Fruit fly (Drosophila melanogaster) whole organism, embryonic: Measurements from ENCODE around the gene CG10413.

Source experiments
- Asciz ChIP-seq: fragments of 200-800 bp; sonication (Bioruptor generic); optimal IDR thresholded peaks from 2 replicates; lab custom pipeline; 2017; ENCODE audit warnings: missing biosample characterization, mild to moderate bottlenecking, missing genetic modification characterization, missing genetic modification reagents
- CG10543 ChIP-seq: fragments of 200-800 bp; sonication (Bioruptor generic); optimal IDR thresholded peaks from 3 replicates; lab custom pipeline; 2017; ENCODE audit warnings: missing biosample characterization, mild to moderate bottlenecking, missing genetic modification characterization, moderate library complexity
- CG10565 ChIP-seq: fragments of 200-800 bp; sonication (Bioruptor generic); optimal IDR thresholded peaks from 3 replicates; lab custom pipeline; 2016; ENCODE audit warnings: missing biosample characterization, mild to moderate bottlenecking, missing genetic modification characterization
- CG11456 ChIP-seq: fragments of 200-800 bp; sonication (Bioruptor generic); IDR thresholded peaks from 3 replicates; pipeline ENCODE4 v1.3.6; 2022; ENCODE audit warnings: missing biosample characterization, missing genetic modification characterization
- CG11695 ChIP-seq: fragments of 200-800 bp; sonication (Bioruptor generic); IDR thresholded peaks from 3 replicates; pipeline ENCODE4 v1.3.6; 2022; ENCODE audit warnings: missing biosample characterization, missing genetic modification characterization
- CG13287 ChIP-seq: fragments of 200-800 bp; sonication (Bioruptor generic); IDR thresholded peaks from 2 replicates; pipeline ENCODE4 v1.3.6; 2022; ENCODE audit warnings: missing biosample characterization, missing genetic modification characterization; ENCODE audit not compliant: partially characterized antibody
- CG1602 ChIP-seq: fragments of 200-800 bp; sonication (Bioruptor generic); optimal IDR thresholded peaks from 3 replicates; lab custom pipeline; 2016; ENCODE audit warnings: missing biosample characterization, missing genetic modification characterization
- CG16815 ChIP-seq: fragments of 200-800 bp; sonication (Bioruptor generic); optimal IDR thresholded peaks from 3 replicates; lab custom pipeline; 2017; ENCODE audit warnings: missing biosample characterization, mild to moderate bottlenecking, missing genetic modification characterization
- CG17359 ChIP-seq: fragments of 200-800 bp; sonication (Bioruptor generic); optimal IDR thresholded peaks from 3 replicates; lab custom pipeline; 2018; ENCODE audit warnings: missing biosample characterization, mild to moderate bottlenecking, missing genetic modification characterization, moderate library complexity
- CG17829 ChIP-seq: fragments of 200-800 bp; optimal IDR thresholded peaks from 2 replicates; lab custom pipeline; 2019; ENCODE audit warnings: missing biosample characterization, mild to moderate bottlenecking, missing genetic modification characterization, moderate library complexity
- CG30020 ChIP-seq: fragments of 200-800 bp; optimal IDR thresholded peaks from 2 replicates; lab custom pipeline; 2019; ENCODE audit warnings: missing biosample characterization, mild to moderate bottlenecking, missing genetic modification characterization, moderate library complexity
- CG30431 ChIP-seq: fragments of 200-800 bp; sonication (Bioruptor generic); optimal IDR thresholded peaks from 2 replicates; lab custom pipeline; 2017; ENCODE audit warnings: missing biosample characterization, missing genetic modification characterization
- CG3065 ChIP-seq: fragments of 200-800 bp; sonication (Bioruptor generic); optimal IDR thresholded peaks from 2 replicates; lab custom pipeline; 2016; ENCODE audit warnings: missing biosample characterization, missing genetic modification characterization
- CG6272 ChIP-seq: fragments of 200-800 bp; sonication (Bioruptor generic); IDR thresholded peaks from 2 replicates; pipeline ENCODE4 v1.3.6; 2022; ENCODE audit warnings: missing biosample characterization, missing genetic modification characterization
- CG7271 ChIP-seq: fragments of 200-800 bp; sonication (Bioruptor generic); optimal IDR thresholded peaks from 2 replicates; lab custom pipeline; 2018; ENCODE audit warnings: missing biosample characterization, mild to moderate bottlenecking, missing genetic modification characterization, moderate library complexity
- CG7357 ChIP-seq: fragments of 200-800 bp; sonication (Bioruptor generic); IDR thresholded peaks from 3 replicates; pipeline ENCODE4 v1.3.6; 2022; ENCODE audit warnings: missing biosample characterization, missing genetic modification characterization
- CG7556 ChIP-seq: fragments of 200-800 bp; sonication (Bioruptor generic); optimal IDR thresholded peaks from 2 replicates; lab custom pipeline; 2017; ENCODE audit warnings: missing biosample characterization, mild to moderate bottlenecking, missing genetic modification characterization
- CG9817 ChIP-seq: fragments of 200-800 bp; sonication (Bioruptor generic); optimal IDR thresholded peaks from 2 replicates; lab custom pipeline; 2018; ENCODE audit warnings: missing biosample characterization, mild to moderate bottlenecking, missing genetic modification characterization, moderate library complexity
- CkIIα-i1 ChIP-seq: fragments of 200-800 bp; sonication (Bioruptor generic); IDR thresholded peaks from 2 replicates; pipeline ENCODE4 v1.3.6; 2022; ENCODE audit warnings: missing biosample characterization, missing genetic modification characterization
- CrebB ChIP-seq: fragments of 200-800 bp; sonication (Bioruptor generic); optimal IDR thresholded peaks from 3 replicates; lab custom pipeline; 2018; ENCODE audit warnings: missing biosample characterization, mild to moderate bottlenecking, missing genetic modification characterization
- Fer1 ChIP-seq: fragments of 200-800 bp; sonication (Bioruptor generic); optimal IDR thresholded peaks from 2 replicates; lab custom pipeline; 2017; ENCODE audit warnings: missing biosample characterization, mild to moderate bottlenecking, missing genetic modification characterization
- Hand ChIP-seq: fragments of 200-800 bp; sonication (Bioruptor generic); optimal IDR thresholded peaks from 2 replicates; lab custom pipeline; 2017; ENCODE audit warnings: mild to moderate bottlenecking, missing biosample characterization, missing genetic modification reagents, missing genetic modification characterization
- Lim3 ChIP-seq: fragments of 200-800 bp; sonication (Bioruptor generic); IDR thresholded peaks from 2 replicates; pipeline ENCODE4 v1.3.6; 2022; ENCODE audit warnings: missing biosample characterization, missing genetic modification characterization
- Lpt ChIP-seq: fragments of >200 bp; optimal IDR thresholded peaks from 2 replicates; lab custom pipeline; 2018; ENCODE audit warnings: missing biosample characterization, missing genetic modification characterization
- MBD-R2 ChIP-seq: fragments of 200-800 bp; sonication (Bioruptor generic); IDR thresholded peaks from 2 replicates; pipeline ENCODE4 v1.3.6; 2022; ENCODE audit warnings: missing biosample characterization, missing genetic modification characterization
- Mad ChIP-seq: fragments of 200-800 bp; sonication (Bioruptor generic); optimal IDR thresholded peaks from 2 replicates; lab custom pipeline; 2016; ENCODE audit warnings: missing biosample characterization, missing genetic modification characterization
- NFAT ChIP-seq: fragments of 200-800 bp; sonication (Bioruptor generic); IDR thresholded peaks from 2 replicates; pipeline ENCODE4 v1.3.6; 2022; ENCODE audit warnings: missing biosample characterization, missing genetic modification characterization
- Oaz ChIP-seq: fragments of 200-800 bp; sonication (Bioruptor generic); IDR thresholded peaks from 2 replicates; pipeline ENCODE4 v1.3.6; 2022; ENCODE audit warnings: missing biosample characterization, missing genetic modification characterization
- Optix ChIP-seq: fragments of 200-800 bp; sonication (Bioruptor generic); IDR thresholded peaks from 3 replicates; pipeline ENCODE4 v1.3.6; 2022; ENCODE audit warnings: missing biosample characterization, missing genetic modification characterization
- abd-A ChIP-seq: fragments of 200-800 bp; sonication (Bioruptor generic); optimal IDR thresholded peaks from 3 replicates; lab custom pipeline; 2019; ENCODE audit warnings: missing biosample characterization, mild to moderate bottlenecking, missing genetic modification characterization, moderate library complexity
- caup ChIP-seq: fragments of 200-800 bp; sonication (Bioruptor generic); optimal IDR thresholded peaks from 3 replicates; lab custom pipeline; 2017; ENCODE audit warnings: missing biosample characterization, mild to moderate bottlenecking, missing genetic modification characterization, moderate library complexity; ENCODE audit not compliant: severe bottlenecking
- chn ChIP-seq: fragments of 200-800 bp; sonication (Bioruptor generic); optimal IDR thresholded peaks from 2 replicates; lab custom pipeline; 2016; ENCODE audit warnings: missing biosample characterization, missing genetic modification characterization
- crol ChIP-seq: fragments of 200-800 bp; sonication (Bioruptor generic); IDR thresholded peaks from 2 replicates; pipeline ENCODE4 v1.3.6; 2022; ENCODE audit warnings: missing biosample characterization, missing genetic modification characterization
- crp ChIP-seq, 2 experiments: fragments of 200-800 bp; sonication (Bioruptor generic); optimal IDR thresholded peaks; 2 replicates in 1 of 2; 3 replicates in 1 of 2; lab custom pipeline; 2017; ENCODE audit warnings: missing biosample characterization in 2 of 2, missing genetic modification characterization in 2 of 2, mild to moderate bottlenecking in 1 of 2, moderate library complexity in 1 of 2
- dmrt99B ChIP-seq: fragments of 200-800 bp; sonication (Bioruptor generic); optimal IDR thresholded peaks from 2 replicates; lab custom pipeline; 2018; ENCODE audit warnings: missing biosample characterization, mild to moderate bottlenecking, missing genetic modification characterization, moderate library complexity
- ftz-f1 ChIP-seq: fragments of 200-800 bp; sonication (Bioruptor generic); optimal IDR thresholded peaks from 2 replicates; lab custom pipeline; 2016; ENCODE audit warnings: missing biosample characterization, missing genetic modification characterization
- gt ChIP-seq: fragments of 200-800 bp; sonication (Bioruptor generic); IDR thresholded peaks from 2 replicates; pipeline ENCODE4 v1.3.6; 2022; ENCODE audit warnings: missing biosample characterization, missing genetic modification characterization
- ham ChIP-seq: fragments of 200-800 bp; sonication (Bioruptor generic); IDR thresholded peaks from 2 replicates; pipeline ENCODE4 v1.3.6; 2022; ENCODE audit warnings: missing biosample characterization, missing genetic modification characterization
- kay ChIP-seq: fragments of 200-800 bp; sonication (Bioruptor generic); optimal IDR thresholded peaks from 2 replicates; lab custom pipeline; 2016; ENCODE audit warnings: missing biosample characterization, missing genetic modification characterization
- maf-S ChIP-seq: fragments of 200-800 bp; sonication (Bioruptor generic); optimal IDR thresholded peaks from 2 replicates; lab custom pipeline; 2016; ENCODE audit warnings: missing biosample characterization, missing genetic modification characterization
- mld ChIP-seq: fragments of 200-800 bp; sonication (Bioruptor generic); IDR thresholded peaks from 3 replicates; pipeline ENCODE4 v1.3.6; 2022; ENCODE audit warnings: missing biosample characterization, missing genetic modification characterization; ENCODE audit not compliant: partially characterized antibody
- onecut ChIP-seq: fragments of 200-800 bp; sonication (Bioruptor generic); IDR thresholded peaks from 2 replicates; pipeline ENCODE4 v1.3.6; 2022; ENCODE audit warnings: missing biosample characterization, missing genetic modification characterization
- peb ChIP-seq: fragments of 200-800 bp; sonication (Bioruptor generic); IDR thresholded peaks from 2 replicates; pipeline ENCODE4 v1.3.6; 2022; ENCODE audit warnings: missing biosample characterization, missing genetic modification characterization
- phol ChIP-seq: fragments of 200-800 bp; sonication (Bioruptor generic); optimal IDR thresholded peaks from 3 replicates; lab custom pipeline; 2018; ENCODE audit warnings: missing biosample characterization, mild to moderate bottlenecking, missing genetic modification characterization, moderate library complexity
- ranshi ChIP-seq: fragments of 200-800 bp; sonication (Bioruptor generic); IDR thresholded peaks from 2 replicates; pipeline ENCODE4 v1.3.6; 2022; ENCODE audit warnings: missing biosample characterization, missing genetic modification characterization
- stwl ChIP-seq: fragments of 200-800 bp; sonication (Bioruptor generic); optimal IDR thresholded peaks from 3 replicates; lab custom pipeline; 2018; ENCODE audit warnings: missing biosample characterization, mild to moderate bottlenecking, missing genetic modification characterization, moderate library complexity
- tx ChIP-seq: fragments of 200-800 bp; sonication (Bioruptor generic); optimal IDR thresholded peaks from 2 replicates; lab custom pipeline; 2016; ENCODE audit warnings: missing biosample characterization, missing genetic modification characterization
- usp ChIP-seq: fragments of >200 bp; optimal IDR thresholded peaks from 2 replicates; lab custom pipeline; 2017; ENCODE audit warnings: missing biosample characterization, missing genetic modification characterization
- yki ChIP-seq: fragments of >200 bp; optimal IDR thresholded peaks from 3 replicates; lab custom pipeline; 2018

The CG10413 gene

dm6 chr2L:18621357-18622211 is 16.5 kb upstream of the CG10413 start (continued):
- peak; percentile 28 for TF ChIP-seq CG16815 (GFP tag; lab: Kevin White, UChicago)
- peak; percentile 49 for TF ChIP-seq maf-S (GFP tag; lab: Kevin White, UChicago)
- TF ChIP-seq chn (GFP tag; lab: Kevin White, UChicago), result peak; percentile 49
- no peak for TF ChIP-seq CG13287 (GFP tag; lab: Robert Waterston, UW)
- no peak for TF ChIP-seq Optix (GFP tag; lab: Robert Waterston, UW)
- TF ChIP-seq tx (GFP tag; lab: Kevin White, UChicago), result peak; percentile 7
- TF ChIP-seq CG9817 (tag; lab: Kevin White, UChicago), result peak; percentile 77
- TF ChIP-seq kay (GFP tag; lab: Kevin White, UChicago), result peak; percentile 67
- TF ChIP-seq Hand, result peak; percentile 58
- peak; percentile 66 for TF ChIP-seq CG1602
- no peak for TF ChIP-seq CG10565 (GFP tag; lab: Kevin White, UChicago)
- peak; percentile 80 for TF ChIP-seq CG17829 (tag; lab: Kevin White, UChicago)
- TF ChIP-seq stwl, result no peak
- TF ChIP-seq CG11695 (GFP tag; lab: Robert Waterston, UW), result peak; percentile 77
- peak; percentile 8 for TF ChIP-seq Mad
- peak; percentile 30 for TF ChIP-seq CG30020 (tag; lab: Kevin White, UChicago)
- no peak for TF ChIP-seq onecut
- no peak for TF ChIP-seq ftz-f1
- no peak for TF ChIP-seq CG3065
- peak; percentile 83 for TF ChIP-seq CG7556 (GFP tag; lab: Kevin White, UChicago)
- TF ChIP-seq ranshi, result peak; percentile 74
- TF ChIP-seq CkIIα-i1, result 0 out of 2 replicates have a peak, but pooled peaks have one; percentile 27
- peak; percentile 10; the same call in 1 of the 2 replicates for TF ChIP-seq NFAT (GFP tag; lab: Robert Waterston, UW)
- no peak for TF ChIP-seq Lpt (GFP tag; lab: Kevin White, UChicago)
- TF ChIP-seq CG17359 (tag; lab: Kevin White, UChicago), result peak; percentile 83
- peak; percentile 48; the same call in 1 of the 2 replicates for TF ChIP-seq MBD-R2 (GFP tag; lab: Robert Waterston, UW)
- TF ChIP-seq dmrt99B, result peak; percentile 86
- TF ChIP-seq CG7357 (GFP tag; lab: Robert Waterston, UW), result peak; percentile 62; the same call in 2 of the 3 replicates
- 0 out of 2 replicates have a peak, but pooled peaks have one; percentile 22 for TF ChIP-seq ham (GFP tag; lab: Robert Waterston, UW)
- TF ChIP-seq CG30431 (GFP tag; lab: Kevin White, UChicago), result no peak
- no peak for TF ChIP-seq mld
- peak; percentile 84 for TF ChIP-seq Fer1 (GFP tag; lab: Kevin White, UChicago)
- peak; percentile 85 for TF ChIP-seq crol (GFP tag; lab: Robert Waterston, UW)
- TF ChIP-seq Asciz (GFP tag; lab: Kevin White, UChicago), result peak; percentile 66
- TF ChIP-seq gt, result no peak
- TF ChIP-seq crp (GFP tag; optimal IDR thresholded peaks at IDR 0.05; lab: Kevin White, UChicago), result peak in 1 of 2 experiments; percentile 5
- no peak for TF ChIP-seq abd-A (tag; lab: Kevin White, UChicago)
- TF ChIP-seq yki (lab: Kevin White, UChicago), result no peak
- TF ChIP-seq caup, result peak; percentile 46
- TF ChIP-seq CG11456 (GFP tag; lab: Robert Waterston, UW), result peak; percentile 73; the same call in 2 of the 3 replicates
- TF ChIP-seq phol, result peak; percentile 82
- TF ChIP-seq usp, result no peak
- TF ChIP-seq CG6272 (GFP tag; lab: Robert Waterston, UW), result peak; percentile 44; the same call in 1 of the 2 replicates
- no peak for TF ChIP-seq CG7271
- TF ChIP-seq CrebB, result peak; percentile 59
- TF ChIP-seq Oaz (GFP tag; lab: Robert Waterston, UW), result peak; percentile 67; the same call in 1 of the 2 replicates
- peak; percentile 48; the same call in 1 of the 2 replicates for TF ChIP-seq Lim3 (GFP tag; lab: Robert Waterston, UW)
- peak; percentile 85 for TF ChIP-seq CG10543 (GFP tag; lab: Kevin White, UChicago)
- TF ChIP-seq peb (GFP tag; lab: Robert Waterston, UW), result peak; percentile 53; the same call in 1 of the 2 replicates
